Fruit fly (Drosophila melanogaster) whole organism, embryonic: ENCODE results near the gene Sfp65A.

Source experiments
- Aef1 ChIP-seq: fragments of 200-800 bp; sonication (Bioruptor generic); IDR thresholded peaks from 3 replicates; pipeline ENCODE4 v1.3.6; 2022; ENCODE audit warnings: missing biosample characterization, missing genetic modification characterization
- Awh ChIP-seq: fragments of 200-800 bp; sonication (Bioruptor generic); IDR thresholded peaks from 2 replicates; pipeline ENCODE4, ENCODE4 v1.3.6; 2022; ENCODE audit warnings: missing biosample characterization, missing genetic modification characterization
- CG10654 ChIP-seq: fragments of 200-800 bp; sonication (Bioruptor generic); optimal IDR thresholded peaks from 2 replicates; lab custom pipeline; 2016; ENCODE audit warnings: missing biosample characterization, missing genetic modification characterization
- CG11085 ChIP-seq: fragments of 200-800 bp; sonication (Bioruptor generic); IDR thresholded peaks from 2 replicates; pipeline ENCODE4 v1.3.6; 2022; ENCODE audit warnings: missing biosample characterization, missing genetic modification characterization
- CG1233 ChIP-seq: fragments of 200-800 bp; sonication (Bioruptor generic); optimal IDR thresholded peaks from 4 replicates; lab custom pipeline; 2018; ENCODE audit warnings: missing biosample characterization, mild to moderate bottlenecking, missing genetic modification characterization
- CG12391 ChIP-seq: fragments of 200-800 bp; sonication (Bioruptor generic); optimal IDR thresholded peaks from 3 replicates; lab custom pipeline; 2018; ENCODE audit warnings: missing biosample characterization, mild to moderate bottlenecking, missing genetic modification characterization, moderate library complexity
- CG14050 ChIP-seq: fragments of 200-800 bp; sonication (Bioruptor generic); IDR thresholded peaks from 3 replicates; pipeline ENCODE4 v1.3.6; 2022; ENCODE audit warnings: missing biosample characterization, missing genetic modification characterization
- CG14441 ChIP-seq: fragments of 200-800 bp; sonication (Bioruptor generic); IDR thresholded peaks from 2 replicates; pipeline ENCODE4 v1.3.6; 2022; ENCODE audit warnings: missing biosample characterization, missing genetic modification characterization
- CG15514 ChIP-seq: fragments of 200-800 bp; sonication (Bioruptor generic); optimal IDR thresholded peaks from 3 replicates; lab custom pipeline; 2017; ENCODE audit warnings: missing biosample characterization, missing genetic modification characterization, mild to moderate bottlenecking, moderate library complexity, missing genetic modification reagents
- CG16813 ChIP-seq: fragments of 200-800 bp; sonication (Bioruptor generic); IDR thresholded peaks from 3 replicates; pipeline ENCODE4 v1.3.6; 2022; ENCODE audit warnings: missing biosample characterization, missing genetic modification characterization; ENCODE audit not compliant: partially characterized antibody
- CG17359 ChIP-seq: fragments of 200-800 bp; sonication (Bioruptor generic); optimal IDR thresholded peaks from 3 replicates; lab custom pipeline; 2018; ENCODE audit warnings: missing biosample characterization, mild to moderate bottlenecking, missing genetic modification characterization, moderate library complexity
- CG17568 ChIP-seq: fragments of 200-800 bp; sonication (Bioruptor generic); optimal IDR thresholded peaks from 2 replicates; lab custom pipeline; 2018; ENCODE audit warnings: missing biosample characterization, mild to moderate bottlenecking, missing genetic modification characterization, moderate library complexity
- CG2889 ChIP-seq: fragments of 200-800 bp; sonication (Bioruptor generic); IDR thresholded peaks from 3 replicates; pipeline ENCODE4 v1.3.6; 2022; ENCODE audit warnings: missing biosample characterization, missing genetic modification characterization
- CG30403 ChIP-seq: fragments of 200-800 bp; sonication (Bioruptor generic); optimal IDR thresholded peaks from 3 replicates; lab custom pipeline; 2016; ENCODE audit warnings: missing biosample characterization, missing genetic modification characterization
- CG33213 ChIP-seq: fragments of 200-800 bp; sonication (Bioruptor generic); optimal IDR thresholded peaks from 3 replicates; lab custom pipeline; 2016; ENCODE audit warnings: missing biosample characterization, missing genetic modification characterization
- CG3995 ChIP-seq: fragments of 200-800 bp; sonication (Bioruptor generic); optimal IDR thresholded peaks from 3 replicates; lab custom pipeline; 2016; ENCODE audit warnings: missing biosample characterization, missing genetic modification characterization
- CG42726 ChIP-seq: fragments of 200-800 bp; sonication (Bioruptor generic); IDR thresholded peaks from 2 replicates; pipeline ENCODE4 v1.3.6; 2022; ENCODE audit warnings: missing biosample characterization, missing genetic modification characterization; ENCODE audit not compliant: partially characterized antibody
- CG5245 ChIP-seq: fragments of 200-800 bp; sonication (Bioruptor generic); optimal IDR thresholded peaks from 3 replicates; lab custom pipeline; 2016; ENCODE audit warnings: missing biosample characterization, missing genetic modification characterization
- CG6654 ChIP-seq: fragments of 200-800 bp; sonication (Bioruptor generic); optimal IDR thresholded peaks from 2 replicates; lab custom pipeline; 2017; ENCODE audit warnings: missing biosample characterization, mild to moderate bottlenecking, missing genetic modification characterization
- D19A ChIP-seq: fragments of 200-800 bp; optimal IDR thresholded peaks from 3 replicates; lab custom pipeline; 2019; ENCODE audit warnings: missing biosample characterization, mild to moderate bottlenecking, missing genetic modification characterization, moderate library complexity
- Dad ChIP-seq: fragments of 200-800 bp; sonication (Bioruptor generic); optimal IDR thresholded peaks from 3 replicates; lab custom pipeline; 2016; ENCODE audit warnings: missing biosample characterization, missing genetic modification characterization
- E2f1 ChIP-seq: fragments of 200-800 bp; sonication (Bioruptor generic); IDR thresholded peaks from 2 replicates; pipeline ENCODE4 v1.3.6; 2022; ENCODE audit warnings: missing biosample characterization, missing genetic modification characterization
- Fer2 ChIP-seq: fragments of 200-800 bp; sonication (Bioruptor generic); optimal IDR thresholded peaks from 2 replicates; lab custom pipeline; 2018; ENCODE audit warnings: missing biosample characterization, mild to moderate bottlenecking, missing genetic modification characterization, moderate library complexity
- Hmx ChIP-seq: fragments of 200-800 bp; sonication (Bioruptor generic); optimal IDR thresholded peaks from 2 replicates; lab custom pipeline; 2016; ENCODE audit warnings: missing biosample characterization, missing genetic modification characterization
- MTF-1 ChIP-seq: fragments of 200-800 bp; sonication (Bioruptor generic); optimal IDR thresholded peaks from 2 replicates; lab custom pipeline; 2018; ENCODE audit warnings: missing biosample characterization, mild to moderate bottlenecking, missing genetic modification characterization, borderline replicate concordance
- Max ChIP-seq: fragments of 200-800 bp; sonication (Bioruptor generic); optimal IDR thresholded peaks from 2 replicates; lab custom pipeline; 2016; ENCODE audit warnings: missing biosample characterization, mild to moderate bottlenecking, missing genetic modification characterization
- Med ChIP-seq: fragments of 200-800 bp; sonication (Bioruptor generic); peaks from one replicate; lab custom pipeline; 2016; ENCODE audit warnings: missing biosample characterization, missing genetic modification characterization, mild to moderate bottlenecking, inconsistent platforms, moderate library complexity
- Oaz ChIP-seq: fragments of 200-800 bp; sonication (Bioruptor generic); IDR thresholded peaks from 2 replicates; pipeline ENCODE4 v1.3.6; 2022; ENCODE audit warnings: missing biosample characterization, missing genetic modification characterization
- Rx ChIP-seq: fragments of 200-800 bp; sonication (Bioruptor generic); IDR thresholded peaks from 2 replicates; pipeline ENCODE4 v1.3.6; 2022; ENCODE audit warnings: missing biosample characterization, missing genetic modification characterization
- Scr ChIP-seq: fragments of 200-800 bp; sonication (Bioruptor generic); IDR thresholded peaks from 2 replicates; pipeline ENCODE4 v1.3.6; 2022; ENCODE audit warnings: missing biosample characterization, missing genetic modification characterization; ENCODE audit not compliant: partially characterized antibody
- Usf ChIP-seq: fragments of 200-800 bp; sonication (Bioruptor generic); optimal IDR thresholded peaks from 2 replicates; lab custom pipeline; 2017; ENCODE audit warnings: missing genotype, missing biosample characterization, missing genetic modification characterization
- ab ChIP-seq: fragments of 200-800 bp; sonication (Bioruptor generic); optimal IDR thresholded peaks from 2 replicates; lab custom pipeline; 2016; ENCODE audit warnings: missing biosample characterization, missing genetic modification characterization
- az2 ChIP-seq: fragments of 200-800 bp; sonication (Bioruptor generic); optimal IDR thresholded peaks from 3 replicates; lab custom pipeline; 2016; ENCODE audit warnings: missing biosample characterization, missing genetic modification characterization
- disco-r ChIP-seq: fragments of 200-800 bp; sonication (Bioruptor generic); optimal IDR thresholded peaks from 2 replicates; lab custom pipeline; 2016; ENCODE audit warnings: missing biosample characterization, missing genetic modification characterization
- dysf ChIP-seq: fragments of 200-800 bp; sonication (Bioruptor generic); IDR thresholded peaks from 3 replicates; pipeline ENCODE4 v1.3.6; 2022; ENCODE audit warnings: missing biosample characterization, missing genetic modification characterization
- fd3F ChIP-seq: fragments of 200-800 bp; sonication (Bioruptor generic); optimal IDR thresholded peaks from 2 replicates; lab custom pipeline; 2018; ENCODE audit warnings: missing biosample characterization, mild to moderate bottlenecking, missing genetic modification characterization, moderate library complexity
- hb ChIP-seq: fragments of 200-800 bp; sonication (Bioruptor generic); IDR thresholded peaks from 3 replicates; pipeline ENCODE4 v1.3.6; 2022; ENCODE audit warnings: missing biosample characterization, missing genetic modification characterization; ENCODE audit not compliant: partially characterized antibody
- lola ChIP-seq, 3 experiments: fragments of >200 bp in 2 of 3; fragments of 200-800 bp in 1 of 3; sonication (Bioruptor generic) in 1 of 3; optimal IDR thresholded peaks; 2 replicates each; lab custom pipeline; 2017 to 2019; ENCODE audit warnings: missing biosample characterization in 3 of 3, missing genetic modification characterization in 3 of 3, mild to moderate bottlenecking in 1 of 3, moderate library complexity in 1 of 3
- nom ChIP-seq: fragments of 200-800 bp; sonication (Bioruptor generic); optimal IDR thresholded peaks from 2 replicates; lab custom pipeline; 2017; ENCODE audit warnings: missing biosample characterization, missing genetic modification characterization, mild to moderate bottlenecking, moderate library complexity, missing genetic modification reagents
- oc ChIP-seq: fragments of 200-800 bp; sonication (Bioruptor generic); optimal IDR thresholded peaks from 2 replicates; lab custom pipeline; 2018; ENCODE audit warnings: missing biosample characterization, mild to moderate bottlenecking, missing genetic modification characterization, moderate library complexity
- org-1 ChIP-seq: fragments of 200-800 bp; sonication (Bioruptor generic); optimal IDR thresholded peaks from 2 replicates; lab custom pipeline; 2017; ENCODE audit warnings: missing biosample characterization, missing genetic modification characterization
- otp ChIP-seq: fragments of 200-800 bp; sonication (Bioruptor generic); IDR thresholded peaks from 3 replicates; pipeline ENCODE4, ENCODE4 v1.3.6; 2022; ENCODE audit warnings: missing biosample characterization, missing genetic modification characterization
- repo ChIP-seq: fragments of 200-800 bp; sonication (Bioruptor generic); optimal IDR thresholded peaks from 2 replicates; lab custom pipeline; 2016; ENCODE audit warnings: missing biosample characterization, missing genetic modification characterization
- sima ChIP-seq: fragments of 200-800 bp; sonication (Bioruptor generic); optimal IDR thresholded peaks from 2 replicates; lab custom pipeline; 2016; ENCODE audit warnings: missing biosample characterization, missing genetic modification characterization
- sob ChIP-seq: fragments of 200-800 bp; sonication (Bioruptor generic); IDR thresholded peaks from 2 replicates; pipeline ENCODE4 v1.3.6; 2022; ENCODE audit warnings: missing biosample characterization, missing genetic modification characterization
- ssp ChIP-seq: fragments of 200-800 bp; sonication (Bioruptor generic); IDR thresholded peaks from 2 replicates; pipeline ENCODE4 v1.3.6; 2022; ENCODE audit warnings: missing biosample characterization, missing genetic modification characterization
- tio ChIP-seq: fragments of 200-800 bp; sonication (Bioruptor generic); optimal IDR thresholded peaks from 2 replicates; lab custom pipeline; 2017; ENCODE audit warnings: missing biosample characterization, missing genetic modification characterization, inconsistent platforms
- unpg ChIP-seq: fragments of 200-800 bp; sonication (Bioruptor generic); optimal IDR thresholded peaks from 3 replicates; lab custom pipeline; 2018; ENCODE audit warnings: missing biosample characterization, mild to moderate bottlenecking, missing genetic modification characterization, moderate library complexity

Gene Sfp65A

DNA sequence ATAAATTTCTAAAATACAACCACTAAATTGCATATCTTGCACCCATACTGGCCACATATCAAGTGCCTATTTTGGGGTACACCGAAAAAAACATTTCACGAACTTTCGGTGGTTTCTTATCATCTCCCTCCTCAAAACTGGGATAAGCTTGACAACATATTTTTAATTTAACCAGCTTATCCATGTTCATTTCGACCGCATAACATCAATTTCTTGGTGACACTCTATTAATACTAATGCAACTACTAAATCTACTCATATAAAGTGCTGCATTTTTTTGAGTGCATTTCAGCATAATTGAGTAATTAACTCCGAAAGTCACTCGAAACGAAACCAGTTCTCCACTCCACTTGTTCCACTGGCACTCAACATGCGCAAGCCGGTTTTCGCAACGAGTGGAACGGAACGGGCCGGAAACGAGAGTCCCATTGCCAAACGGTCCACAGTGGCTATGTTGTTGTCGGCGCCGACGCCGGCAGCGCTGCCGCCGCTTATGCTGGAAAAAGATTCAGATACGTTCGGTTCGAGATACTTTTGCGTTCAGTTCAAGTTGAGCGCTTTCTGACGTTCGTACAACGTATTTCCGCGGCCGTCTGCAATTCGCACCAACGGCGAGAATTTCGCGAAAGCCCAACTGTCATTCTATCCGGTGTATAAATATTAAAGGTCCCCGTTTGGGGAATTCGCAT is 50.1 kb downstream of the Sfp65A start, which contains the start of gene CG42747 (continued):
- TF ChIP-seq CG14050 (GFP tag; lab: Robert Waterston, UW) (peak; percentile 64; the same call in 2 of the 3 replicates), dysf (GFP tag; lab: Robert Waterston, UW) (peak; percentile 57; the same call in 1 of the 3 replicates), lola (GFP tag; optimal IDR thresholded peaks at IDR 0.05; lab: Kevin White, UChicago) (peak in 1 of 3 experiments; percentile 90), MTF-1 (peak; percentile 44), CG2889 (GFP tag; lab: Robert Waterston, UW) (no peak), nom (peak; percentile 71), CG11085 (GFP tag; lab: Robert Waterston, UW) (no peak), E2f1 (GFP tag; lab: Robert Waterston, UW) (peak; percentile 56; the same call in 1 of the 2 replicates), Dad (GFP tag; lab: Kevin White, UChicago) (peak; percentile 29), hb (no peak), Hmx (no peak), CG6654 (peak; percentile 39), CG42726 (no peak), tio (GFP tag; lab: Kevin White, UChicago) (peak; percentile 32), ab (GFP tag; lab: Kevin White, UChicago) (peak; percentile 8), CG15514 (GFP tag; lab: Kevin White, UChicago) (no peak), Awh (GFP tag; lab: Robert Waterston, UW) (peak; percentile 45; the same call in 1 of the 2 replicates), ssp (GFP tag; lab: Robert Waterston, UW) (peak; percentile 23; the same call in 1 of the 2 replicates), CG14441 (0 out of 2 replicates have a peak, but pooled peaks have one; percentile 30), Usf (GFP tag; lab: Kevin White, UChicago) (peak; percentile 19), D19A (peak; percentile 81), CG3995 (GFP tag; lab: Kevin White, UChicago) (no peak), Aef1 (GFP tag; lab: Robert Waterston, UW) (no peak), CG17359 (tag; lab: Kevin White, UChicago) (peak; percentile 71), sob (GFP tag; lab: Robert Waterston, UW) (0 out of 2 replicates have a peak, but pooled peaks have one; percentile 9), disco-r (GFP tag; lab: Kevin White, UChicago) (peak; percentile 53), Oaz (GFP tag; lab: Robert Waterston, UW) (no peak), CG10654 (GFP tag; lab: Kevin White, UChicago) (peak; percentile 42), CG30403 (peak; percentile 63), oc (tag; lab: Kevin White, UChicago) (peak; percentile 66), Rx (GFP tag; lab: Robert Waterston, UW) (peak; percentile 57), unpg (peak; percentile 89), CG16813 (GFP tag; lab: Robert Waterston, UW) (peak; percentile 6; the same call in 1 of the 3 replicates), CG5245 (GFP tag; lab: Kevin White, UChicago) (peak; percentile 46), Med (peak; percentile 91), CG12391 (peak; percentile 85), otp (GFP tag; lab: Robert Waterston, UW) (0 out of 3 replicates have a peak, but pooled peaks have one; percentile 52), Max (GFP tag; lab: Kevin White, UChicago) (peak; percentile 31), CG1233 (GFP tag; lab: Kevin White, UChicago) (peak; percentile 57), Fer2 (tag; lab: Kevin White, UChicago) (no peak), Scr (GFP tag; lab: Robert Waterston, UW) (peak; percentile 50; the same call in 1 of the 2 replicates), CG17568 (GFP tag; lab: Kevin White, UChicago) (peak; percentile 76), CG33213 (GFP tag; lab: Kevin White, UChicago) (peak; percentile 30), org-1 (GFP tag; lab: Kevin White, UChicago) (peak; percentile 69), sima (peak; percentile 37), az2 (peak; percentile 77), fd3F (GFP tag; lab: Kevin White, UChicago) (peak; percentile 2), repo (GFP tag; lab: Kevin White, UChicago) (no peak)
